Fruit fly (Drosophila melanogaster) whole organism: ENCODE measurements around the gene CG10587.

Experiments used
- CG8478 ChIP-seq: fragments of >200 bp; optimal IDR thresholded peaks from 2 replicates; lab custom pipeline; 2018; ENCODE audit warnings: inconsistent platforms
- pan ChIP-seq: fragments of >200 bp; optimal IDR thresholded peaks from 2 replicates; lab custom pipeline; 2017
- psq ChIP-seq: fragments of >200 bp; optimal IDR thresholded peaks from 2 replicates; lab custom pipeline; 2017

- no peak for TF ChIP-seq psq (lab: Kevin White, UChicago)
- TF ChIP-seq pan (lab: Kevin White, UChicago), result no peak
- TF ChIP-seq CG8478 (lab: Kevin White, UChicago), result no peak
Observed at dm6 chr3L:20923030-20923591, 39.2 kb downstream of the CG10587 start.
